Worm (Caenorhabditis elegans): ENCODE measurements around the gene lro-1.
A peak's percentile ranks its signal among the peaks of the same experiment; 100 is the strongest.

The lro-1 gene

ce11 chrX:6280998-6281397 is 9.1 kb downstream of the lro-1 start:
- TF ChIP-seq nhr-6 (tag; optimal IDR thresholded peaks at IDR 0.05): peak; percentile 57
- TF ChIP-seq nhr-25 (tag; optimal IDR thresholded peaks at IDR 0.05): peak; percentile 79
- TF ChIP-seq blmp-1 (tag; optimal IDR thresholded peaks at IDR 0.05; ENCODE audit: insufficient read depth): peak; percentile 16
- peak; percentile 3 for TF ChIP-seq sma-9 (GFP tag; optimal IDR thresholded peaks at IDR 0.05)
- no peak for TF ChIP-seq sma-9 (tag; optimal IDR thresholded peaks at IDR 0.05)
- peak; percentile 60 for TF ChIP-seq ama-1 (optimal IDR thresholded peaks at IDR 0.05)
- no peak for TF ChIP-seq sem-4 (tag; optimal IDR thresholded peaks at IDR 0.05)
- no peak for TF ChIP-seq Y55F3AM.14 (GFP tag; optimal IDR thresholded peaks at IDR 0.05)
- TF ChIP-seq nhr-237 (tag; optimal IDR thresholded peaks at IDR 0.05): no peak
- peak; percentile 8 for TF ChIP-seq lin-13 (GFP tag; optimal IDR thresholded peaks at IDR 0.05)
- TF ChIP-seq crh-2 (tag; optimal IDR thresholded peaks at IDR 0.05): peak; percentile 45
- TF ChIP-seq sma-3 (GFP tag; optimal IDR thresholded peaks at IDR 0.05): peak; percentile 38

- TF ChIP-seq nhr-25 (tag; optimal IDR thresholded peaks at IDR 0.05) (no peak), fos-1 (tag; optimal IDR thresholded peaks at IDR 0.05) (peak; percentile 45), nhr-10 (tag; optimal IDR thresholded peaks at IDR 0.05) (no peak), nhr-21 (tag; optimal IDR thresholded peaks at IDR 0.05) (peak; percentile 8), ztf-11 (tag; optimal IDR thresholded peaks at IDR 0.05) (no peak), dmd-4 (tag; optimal IDR thresholded peaks at IDR 0.05) (no peak), Y55F3AM.14 (GFP tag; optimal IDR thresholded peaks at IDR 0.05) (no peak), peb-1 (tag; optimal IDR thresholded peaks at IDR 0.05) (no peak), mbf-1 (tag; optimal IDR thresholded peaks at IDR 0.05) (no peak), egl-27 (tag; optimal IDR thresholded peaks at IDR 0.05) (no peak), F13H6.1 (tag; optimal IDR thresholded peaks at IDR 0.05) (no peak), ztf-4 (tag; optimal IDR thresholded peaks at IDR 0.05) (no peak), ZK546.5 (tag; optimal IDR thresholded peaks at IDR 0.05) (no peak), ceh-82 (tag; optimal IDR thresholded peaks at IDR 0.05) (no peak), zag-1 (tag; optimal IDR thresholded peaks at IDR 0.05) (no peak), C34F6.9 (tag; optimal IDR thresholded peaks at IDR 0.05) (no peak), R02D3.7 (tag; optimal IDR thresholded peaks at IDR 0.05) (no peak), aly-2 (tag; optimal IDR thresholded peaks at IDR 0.05) (no peak), ama-1 (optimal IDR thresholded peaks at IDR 0.05) (no peak), skn-1 (tag; optimal IDR thresholded peaks at IDR 0.05) (no peak), gmeb-1 (tag; optimal IDR thresholded peaks at IDR 0.05) (no peak), unc-62 (GFP tag; optimal IDR thresholded peaks at IDR 0.05) (no peak), snpc-4 (tag; optimal IDR thresholded peaks at IDR 0.05) (no peak), elt-3 (tag; optimal IDR thresholded peaks at IDR 0.05) (no peak), nhr-12 (tag; optimal IDR thresholded peaks at IDR 0.05) (no peak), lin-11 (tag; optimal IDR thresholded peaks at IDR 0.05) (no peak), sma-3 (GFP tag; optimal IDR thresholded peaks at IDR 0.05) (peak; percentile 48), alr-1 (tag; optimal IDR thresholded peaks at IDR 0.05) (no peak), unc-55 (GFP tag; optimal IDR thresholded peaks at IDR 0.05) (no peak), blmp-1 (tag; optimal IDR thresholded peaks at IDR 0.05; ENCODE audit: insufficient read depth) (no peak), sma-9 (GFP tag; optimal IDR thresholded peaks at IDR 0.05) (peak; percentile 37), sma-9 (tag; optimal IDR thresholded peaks at IDR 0.05) (no peak), lin-39 (tag; optimal IDR thresholded peaks at IDR 0.05) (no peak), nhr-129 (tag; optimal IDR thresholded peaks at IDR 0.05) (no peak), sem-4 (tag; optimal IDR thresholded peaks at IDR 0.05) (no peak), lin-13 (GFP tag; optimal IDR thresholded peaks at IDR 0.05) (no peak), nhr-11 (tag; optimal IDR thresholded peaks at IDR 0.05) (peak; percentile 30), crh-2 (tag; optimal IDR thresholded peaks at IDR 0.05) (peak; percentile 32), elt-1 (tag; optimal IDR thresholded peaks at IDR 0.05) (no peak), ceh-16 (tag; optimal IDR thresholded peaks at IDR 0.05) (no peak), ztf-1 (GFP tag; conservative IDR thresholded peaks at IDR 0.05) (no peak)
Measured at ce11 chrX:6286154-6286553, 14.3 kb downstream of the lro-1 start.

ce11 chrX:6289038-6289437 is 17.1 kb downstream of the lro-1 start:
- TF ChIP-seq mdl-1 (tag; optimal IDR thresholded peaks at IDR 0.05): no peak
- TF ChIP-seq F13H6.1 (tag; optimal IDR thresholded peaks at IDR 0.05): no peak
- TF ChIP-seq peb-1 (tag; optimal IDR thresholded peaks at IDR 0.05): no peak
- TF ChIP-seq ztf-11 (tag; optimal IDR thresholded peaks at IDR 0.05): no peak
- no peak for TF ChIP-seq nhr-77 (tag; optimal IDR thresholded peaks at IDR 0.05)
- no peak for TF ChIP-seq sma-3 (GFP tag; optimal IDR thresholded peaks at IDR 0.05)
- no peak for TF ChIP-seq nhr-25 (tag; optimal IDR thresholded peaks at IDR 0.05)
- no peak for TF ChIP-seq Y55F3AM.14 (GFP tag; optimal IDR thresholded peaks at IDR 0.05)
- no peak for TF ChIP-seq dmd-4 (tag; optimal IDR thresholded peaks at IDR 0.05)
- TF ChIP-seq crh-2 (tag; optimal IDR thresholded peaks at IDR 0.05): no peak
- no peak for TF ChIP-seq ztf-1 (GFP tag; conservative IDR thresholded peaks at IDR 0.05)
- no peak for TF ChIP-seq blmp-1 (tag; optimal IDR thresholded peaks at IDR 0.05; ENCODE audit: insufficient read depth)
- no peak for TF ChIP-seq fos-1 (tag; optimal IDR thresholded peaks at IDR 0.05)
- no peak for TF ChIP-seq nhr-6 (tag; optimal IDR thresholded peaks at IDR 0.05)
- TF ChIP-seq unc-39 (tag; optimal IDR thresholded peaks at IDR 0.05): no peak
- no peak for TF ChIP-seq ZK546.5 (tag; optimal IDR thresholded peaks at IDR 0.05)
